ENCODE assay signal across 4 worm cellular contexts in the genomic region with DNA sequence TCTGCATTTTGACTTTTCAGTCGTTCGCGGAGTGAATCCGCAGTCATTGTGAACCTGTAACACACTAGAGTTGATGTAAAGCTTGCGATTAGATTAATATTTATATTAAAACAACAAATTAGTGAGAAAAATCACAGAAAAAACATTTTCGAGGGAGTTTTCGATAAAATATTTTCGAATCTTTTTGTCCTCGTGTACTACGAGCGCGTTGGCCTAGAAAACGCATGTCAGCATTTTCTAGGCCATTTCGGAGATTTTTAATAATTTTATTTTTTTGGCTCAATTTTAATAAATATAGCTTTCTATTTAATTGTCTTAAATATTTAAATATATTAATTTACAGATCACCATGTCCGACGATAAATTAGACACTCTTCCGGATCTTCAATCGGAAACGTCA.
TF ChIP-seq lines count a peak whose summit lies in the region.

A gene (plus strand): TSS at position 344 of the 400 bp plus-strand sequence.

TF ChIP-seq in whole organism, L2 larva, 48 proteins besides CTCF, POLR2A, EP300 and RAD21 (continues in another document):
- TF ChIP-seq ztf-11 (tag; optimal IDR thresholded peaks at IDR 0.05; lab: Kevin White, UChicago) (no peak), F13H6.1 (tag; optimal IDR thresholded peaks at IDR 0.05; lab: Kevin White, UChicago) (peak; percentile 40), unc-39 (tag; optimal IDR thresholded peaks at IDR 0.05; lab: Kevin White, UChicago) (no peak), ZK546.5 (tag; optimal IDR thresholded peaks at IDR 0.05; lab: Kevin White, UChicago) (no peak), elt-3 (tag; optimal IDR thresholded peaks at IDR 0.05; lab: Kevin White, UChicago) (no peak), unc-55 (GFP tag; optimal IDR thresholded peaks at IDR 0.05; lab: Kevin White, UChicago) (peak; percentile 74), unc-62 (GFP tag; optimal IDR thresholded peaks at IDR 0.05; lab: Kevin White, UChicago) (no peak), blmp-1 (tag; optimal IDR thresholded peaks at IDR 0.05; lab: Kevin White, UChicago; ENCODE audit: insufficient read depth) (no peak), alr-1 (tag; optimal IDR thresholded peaks at IDR 0.05; lab: Kevin White, UChicago) (no peak), sma-3 (GFP tag; optimal IDR thresholded peaks at IDR 0.05; lab: Kevin White, UChicago) (peak; percentile 66), nhr-25 (tag; optimal IDR thresholded peaks at IDR 0.05; lab: Kevin White, UChicago) (peak; percentile 26), crh-2 (tag; optimal IDR thresholded peaks at IDR 0.05; lab: Kevin White, UChicago) (peak; percentile 24), mdl-1 (tag; optimal IDR thresholded peaks at IDR 0.05; lab: Kevin White, UChicago) (no peak), Y55F3AM.14 (GFP tag; optimal IDR thresholded peaks at IDR 0.05; lab: Kevin White, UChicago) (no peak), egl-27 (tag; optimal IDR thresholded peaks at IDR 0.05; lab: Kevin White, UChicago) (peak; percentile 28), nhr-10 (tag; optimal IDR thresholded peaks at IDR 0.05; lab: Kevin White, UChicago) (no peak), nhr-237 (tag; optimal IDR thresholded peaks at IDR 0.05; lab: Kevin White, UChicago) (no peak), lin-39 (tag; optimal IDR thresholded peaks at IDR 0.05; lab: Kevin White, UChicago) (no peak), aly-2 (tag; optimal IDR thresholded peaks at IDR 0.05; lab: Kevin White, UChicago) (no peak), snpc-4 (tag; optimal IDR thresholded peaks at IDR 0.05; lab: Kevin White, UChicago) (no peak), skn-1 (tag; optimal IDR thresholded peaks at IDR 0.05; lab: Kevin White, UChicago) (no peak), nhr-77 (tag; optimal IDR thresholded peaks at IDR 0.05; lab: Kevin White, UChicago) (no peak), nhr-23 (tag; optimal IDR thresholded peaks at IDR 0.05; lab: Kevin White, UChicago) (no peak)

TF ChIP-seq in whole organism, L4 larva, 104 proteins besides CTCF, POLR2A, EP300 and RAD21 (continues in another document):
- TF ChIP-seq nhr-41 (GFP tag; IDR thresholded peaks at IDR 0.05; lab: Robert Waterston, UW) = no peak
- TF ChIP-seq nhr-102 (tag; optimal IDR thresholded peaks at IDR 0.05; lab: Kevin White, UChicago) = peak; percentile 30
- TF ChIP-seq zip-2 (tag; optimal IDR thresholded peaks at IDR 0.05; lab: Kevin White, UChicago) = no peak
- no peak for TF ChIP-seq ces-1 (GFP tag; optimal IDR thresholded peaks at IDR 0.05; lab: Kevin White, UChicago)
- TF ChIP-seq Y75B8A.6 (GFP tag; IDR thresholded peaks at IDR 0.05; lab: Robert Waterston, UW) = no peak
- TF ChIP-seq nhr-28 (tag; optimal IDR thresholded peaks at IDR 0.05; lab: Kevin White, UChicago) = peak; percentile 14
- TF ChIP-seq pha-4 (GFP tag; IDR thresholded peaks at IDR 0.05; lab: Robert Waterston, UW) = no peak
- TF ChIP-seq pha-4 (tag; optimal IDR thresholded peaks at IDR 0.05; lab: Kevin White, UChicago) = no peak
- TF ChIP-seq unc-130 (GFP tag; optimal IDR thresholded peaks at IDR 0.05; lab: Kevin White, UChicago) = peak; percentile 85
- no peak for TF ChIP-seq nhr-48 (tag; optimal IDR thresholded peaks at IDR 0.05; lab: Kevin White, UChicago)
- TF ChIP-seq T20F7.1 (GFP tag; optimal IDR thresholded peaks at IDR 0.05; lab: Kevin White, UChicago) = no peak
- TF ChIP-seq duxl-1 (tag; optimal IDR thresholded peaks at IDR 0.05; lab: Kevin White, UChicago; ENCODE audit: poor library complexity) = peak; percentile 68
- TF ChIP-seq dmd-6 (GFP tag; IDR thresholded peaks at IDR 0.05; lab: Robert Waterston, UW) = peak; percentile 40
- peak; percentile 77 for TF ChIP-seq lin-38 (GFP tag; IDR thresholded peaks at IDR 0.05; lab: Robert Waterston, UW)
- no peak for TF ChIP-seq zfp-3 (GFP tag; conservative IDR thresholded peaks at IDR 0.05; lab: Robert Waterston, UW)
- no peak for TF ChIP-seq ctbp-1 (GFP tag; IDR thresholded peaks at IDR 0.05; lab: Robert Waterston, UW)
- TF ChIP-seq fos-1 (tag; optimal IDR thresholded peaks at IDR 0.05; lab: Kevin White, UChicago) = no peak
- peak; percentile 51 for TF ChIP-seq dve-1 (tag; optimal IDR thresholded peaks at IDR 0.05; lab: Kevin White, UChicago; ENCODE audit: insufficient read depth)
- TF ChIP-seq lin-29 (GFP tag; IDR thresholded peaks at IDR 0.05; lab: Robert Waterston, UW) = no peak
- TF ChIP-seq mxl-2 (GFP tag; conservative IDR thresholded peaks at IDR 0.05; lab: Robert Waterston, UW) = no peak
- TF ChIP-seq Y48G9A.11 (GFP tag; IDR thresholded peaks at IDR 0.05; lab: Robert Waterston, UW) = no peak
- no peak for TF ChIP-seq mxl-3 (GFP tag; optimal IDR thresholded peaks at IDR 0.05; lab: Kevin White, UChicago)
- TF ChIP-seq ztf-7 (tag; optimal IDR thresholded peaks at IDR 0.05; lab: Kevin White, UChicago) = no peak

TF ChIP-seq in whole organism, late embryonic, 69 proteins besides CTCF, POLR2A, EP300 and RAD21 (continues in another document):
- peak; percentile 40 for TF ChIP-seq ttx-3 (tag; optimal IDR thresholded peaks at IDR 0.05; lab: Kevin White, UChicago)
- TF ChIP-seq F13H6.1 (tag; optimal IDR thresholded peaks at IDR 0.05; lab: Kevin White, UChicago) = no peak
- TF ChIP-seq ceh-2 (tag; optimal IDR thresholded peaks at IDR 0.05; lab: Kevin White, UChicago) = peak; percentile 59
- no peak for TF ChIP-seq ceh-18 (tag; optimal IDR thresholded peaks at IDR 0.05; lab: Kevin White, UChicago)
- no peak for TF ChIP-seq ahr-1 (tag; optimal IDR thresholded peaks at IDR 0.05; lab: Kevin White, UChicago)
- TF ChIP-seq rnt-1 (tag; optimal IDR thresholded peaks at IDR 0.05; lab: Kevin White, UChicago) = peak; percentile 4
- no peak for TF ChIP-seq madf-2 (tag; optimal IDR thresholded peaks at IDR 0.05; lab: Kevin White, UChicago)
- peak; percentile 77 for TF ChIP-seq ceh-31 (tag; optimal IDR thresholded peaks at IDR 0.05; lab: Kevin White, UChicago)
- no peak for TF ChIP-seq sox-4 (tag; optimal IDR thresholded peaks at IDR 0.05; lab: Kevin White, UChicago)
- no peak for TF ChIP-seq lin-11 (tag; optimal IDR thresholded peaks at IDR 0.05; lab: Kevin White, UChicago)
- no peak for TF ChIP-seq T23F11.4 (GFP tag; optimal IDR thresholded peaks at IDR 0.05; lab: Kevin White, UChicago)
- TF ChIP-seq nhr-232 (tag; optimal IDR thresholded peaks at IDR 0.05; lab: Kevin White, UChicago) = no peak
- no peak for TF ChIP-seq ceh-19 (GFP tag; optimal IDR thresholded peaks at IDR 0.05; lab: Kevin White, UChicago)
- TF ChIP-seq zip-5 (tag; optimal IDR thresholded peaks at IDR 0.05; lab: Kevin White, UChicago) = peak; percentile 73
- TF ChIP-seq hlh-30 (tag; optimal IDR thresholded peaks at IDR 0.05; lab: Kevin White, UChicago; ENCODE audit: insufficient read depth) = no peak
- TF ChIP-seq hlh-6 (tag; optimal IDR thresholded peaks at IDR 0.05; lab: Kevin White, UChicago) = no peak
- TF ChIP-seq nfya-1 (tag; optimal IDR thresholded peaks at IDR 0.05; lab: Kevin White, UChicago) = no peak
- no peak for TF ChIP-seq syd-9 (tag; optimal IDR thresholded peaks at IDR 0.05; lab: Kevin White, UChicago)
- TF ChIP-seq ceh-48 (tag; optimal IDR thresholded peaks at IDR 0.05; lab: Kevin White, UChicago) = no peak
- TF ChIP-seq K02D7.2 (tag; optimal IDR thresholded peaks at IDR 0.05; lab: Kevin White, UChicago) = no peak
- no peak for TF ChIP-seq ceh-30 (tag; optimal IDR thresholded peaks at IDR 0.05; lab: Kevin White, UChicago)
- peak; percentile 76 for TF ChIP-seq C08G9.2 (tag; optimal IDR thresholded peaks at IDR 0.05; lab: Kevin White, UChicago)
- TF ChIP-seq ama-1 (optimal IDR thresholded peaks at IDR 0.05; lab: Kevin White, UChicago) = no peak
- TF ChIP-seq fkh-10 (GFP tag; optimal IDR thresholded peaks at IDR 0.05; lab: Kevin White, UChicago) = no peak
- TF ChIP-seq fax-1 (tag; optimal IDR thresholded peaks at IDR 0.05; lab: Kevin White, UChicago) = peak; percentile 45

TF ChIP-seq in whole organism, mixed stage, embryonic, 35 proteins besides CTCF, POLR2A, EP300 and RAD21:
- peak; percentile 42 for TF ChIP-seq ceh-83 (GFP tag; optimal IDR thresholded peaks at IDR 0.05; lab: Kevin White, UChicago)
- TF ChIP-seq ces-1 (GFP tag; optimal IDR thresholded peaks at IDR 0.05; lab: Kevin White, UChicago) = peak; percentile 46
- peak; percentile 16 for TF ChIP-seq lsy-2 (tag; optimal IDR thresholded peaks at IDR 0.05; lab: Kevin White, UChicago)
- TF ChIP-seq mep-1 (tag; optimal IDR thresholded peaks at IDR 0.05; lab: Kevin White, UChicago) = peak; percentile 42
- no peak for TF ChIP-seq tbx-8 (GFP tag; optimal IDR thresholded peaks at IDR 0.05; lab: Kevin White, UChicago)
- peak; percentile 35 for TF ChIP-seq sptf-1 (tag; optimal IDR thresholded peaks at IDR 0.05; lab: Kevin White, UChicago)
- TF ChIP-seq nhr-12 (tag; optimal IDR thresholded peaks at IDR 0.05; lab: Kevin White, UChicago) = no peak
